Worm (Caenorhabditis elegans) whole organism, L3 larva: ENCODE measurements around the gene cest-32.

Source experiments
- R02D3.7 ChIP-seq: fragments of 150-350 bp; optimal IDR thresholded peaks from 2 replicates; lab custom pipeline; 2014; ENCODE audit warnings: missing biosample characterization, missing genetic modification characterization
- ZK546.5 ChIP-seq: sonication (generic microtip); optimal IDR thresholded peaks from 2 replicates; lab custom pipeline; 2017; ENCODE audit warnings: missing biosample characterization, missing genetic modification characterization
- aly-2 ChIP-seq: fragments of 150-350 bp; optimal IDR thresholded peaks from 2 replicates; lab custom pipeline; 2014; ENCODE audit warnings: missing biosample characterization, missing genetic modification characterization
- ama-1 ChIP-seq: fragments of 150-350 bp; optimal IDR thresholded peaks from 2 replicates; lab custom pipeline; 2018
- ceh-16 ChIP-seq: sonication (generic microtip); optimal IDR thresholded peaks from 2 replicates; lab custom pipeline; 2017; ENCODE audit warnings: missing biosample characterization, missing genetic modification characterization
- ceh-28 ChIP-seq: fragments of 150-350 bp; optimal IDR thresholded peaks from 2 replicates; lab custom pipeline; 2014; ENCODE audit warnings: missing biosample characterization, missing genetic modification reagents, missing genetic modification characterization
- ceh-82 ChIP-seq: fragments of 150-350 bp; optimal IDR thresholded peaks from 2 replicates; lab custom pipeline; 2014; ENCODE audit warnings: missing biosample characterization, missing genetic modification characterization
- daf-12 ChIP-seq: fragments of 150-350 bp; optimal IDR thresholded peaks from 2 replicates; lab custom pipeline; 2014; ENCODE audit warnings: missing biosample characterization, missing genetic modification reagents, missing genetic modification characterization
- egl-5 ChIP-seq: fragments of 150-350 bp; optimal IDR thresholded peaks from 2 replicates; lab custom pipeline; 2017; ENCODE audit warnings: missing biosample characterization, missing genetic modification reagents, missing genetic modification characterization, inconsistent platforms
- elt-1 ChIP-seq: fragments of 150-350 bp; optimal IDR thresholded peaks from 2 replicates; lab custom pipeline; 2014; ENCODE audit warnings: missing biosample characterization, missing genetic modification characterization
- elt-2 ChIP-seq: sonication (generic microtip); optimal IDR thresholded peaks from 2 replicates; lab custom pipeline; 2016; ENCODE audit warnings: missing genetic modification reagents, mild to moderate bottlenecking, missing genetic modification characterization, missing compliant biosample characterization
- elt-3 ChIP-seq, 3 experiments: fragments of 150-350 bp in 1 of 3; sonication (generic microtip) in 2 of 3; optimal IDR thresholded peaks; 2 replicates in 2 of 3; 4 replicates in 1 of 3; lab custom pipeline; 2014 to 2017; ENCODE audit warnings: missing biosample characterization in 3 of 3, missing genetic modification characterization in 3 of 3
- eor-1 ChIP-seq, 2 experiments: fragments of 150-350 bp; optimal IDR thresholded peaks; 2 replicates each; lab custom pipeline; 2014 to 2018; ENCODE audit warnings: missing biosample characterization in 2 of 2, missing genetic modification characterization in 2 of 2
- fkh-10 ChIP-seq: sonication (generic microtip); optimal IDR thresholded peaks from 2 replicates; lab custom pipeline; 2017; ENCODE audit warnings: missing biosample characterization, missing genetic modification reagents, missing genetic modification characterization
- fkh-2 ChIP-seq: fragments of 150-350 bp; optimal IDR thresholded peaks from 2 replicates; lab custom pipeline; 2014; ENCODE audit warnings: missing biosample characterization, missing genetic modification reagents, missing genetic modification characterization
- fos-1 ChIP-seq: fragments of 150-350 bp; optimal IDR thresholded peaks from 2 replicates; lab custom pipeline; 2014; ENCODE audit warnings: missing biosample characterization, missing genetic modification characterization
- hmg-11 ChIP-seq: sonication (generic microtip); optimal IDR thresholded peaks from 2 replicates; lab custom pipeline; 2016; ENCODE audit warnings: missing genetic modification characterization, missing compliant biosample characterization
- lin-39 ChIP-seq: fragments of 150-350 bp; optimal IDR thresholded peaks from 2 replicates; lab custom pipeline; 2018; ENCODE audit warnings: missing biosample characterization, missing genetic modification reagents, missing genetic modification characterization
- nfya-1 ChIP-seq: sonication (generic microtip); optimal IDR thresholded peaks from 2 replicates; lab custom pipeline; 2017; ENCODE audit warnings: missing genetic modification characterization, mild to moderate bottlenecking, missing compliant biosample characterization, antibody characterized with exemption, moderate library complexity; ENCODE audit not compliant: insufficient read depth
- nhr-11 ChIP-seq: fragments of 150-350 bp; optimal IDR thresholded peaks from 2 replicates; lab custom pipeline; 2014; ENCODE audit warnings: missing biosample characterization, missing genetic modification characterization
- nhr-12 ChIP-seq: fragments of 150-350 bp; optimal IDR thresholded peaks from 2 replicates; lab custom pipeline; 2014; ENCODE audit warnings: missing biosample characterization, missing genetic modification characterization
- nhr-23 ChIP-seq: fragments of 150-350 bp; optimal IDR thresholded peaks from 2 replicates; lab custom pipeline; 2014; ENCODE audit warnings: missing biosample characterization, missing genetic modification reagents, missing genetic modification characterization
- nhr-237 ChIP-seq: fragments of 150-350 bp; optimal IDR thresholded peaks from 2 replicates; lab custom pipeline; 2014; ENCODE audit warnings: missing biosample characterization, missing genetic modification characterization
- nhr-25 ChIP-seq: sonication (generic microtip); optimal IDR thresholded peaks from 2 replicates; lab custom pipeline; 2017; ENCODE audit warnings: missing biosample characterization, missing genetic modification characterization
- nhr-67 ChIP-seq: fragments of 150-350 bp; optimal IDR thresholded peaks from 2 replicates; lab custom pipeline; 2014; ENCODE audit warnings: missing biosample characterization, missing genetic modification characterization
- nhr-76 ChIP-seq: fragments of 150-350 bp; sonication (generic microtip); optimal IDR thresholded peaks from 5 replicates; lab custom pipeline; 2014; ENCODE audit warnings: missing biosample characterization, missing genetic modification characterization
- nhr-77 ChIP-seq: fragments of 150-350 bp; optimal IDR thresholded peaks from 2 replicates; lab custom pipeline; 2014; ENCODE audit warnings: missing biosample characterization, missing genetic modification characterization
- pha-4 ChIP-seq: fragments of 150-350 bp; optimal IDR thresholded peaks from 2 replicates; lab custom pipeline; 2014; ENCODE audit warnings: missing biosample characterization, missing genetic modification reagents, missing genetic modification characterization
- pqm-1 ChIP-seq: fragments of 150-350 bp; optimal IDR thresholded peaks from 2 replicates; lab custom pipeline; 2017; ENCODE audit warnings: missing biosample characterization, missing genetic modification characterization, inconsistent platforms
- sea-2 ChIP-seq: fragments of 150-350 bp; sonication (generic microtip); optimal IDR thresholded peaks from 4 replicates; lab custom pipeline; 2014; ENCODE audit warnings: missing biosample characterization, missing genetic modification reagents, missing genetic modification characterization
- tbx-2 ChIP-seq: sonication (generic microtip); optimal IDR thresholded peaks from 2 replicates; lab custom pipeline; 2016; ENCODE audit warnings: mild to moderate bottlenecking, missing genetic modification characterization, missing compliant biosample characterization
- unc-39 ChIP-seq: sonication (generic microtip); optimal IDR thresholded peaks from 4 replicates; lab custom pipeline; 2017; ENCODE audit warnings: missing biosample characterization, missing genetic modification characterization
- zag-1 ChIP-seq: fragments of 150-350 bp; optimal IDR thresholded peaks from 2 replicates; lab custom pipeline; 2014; ENCODE audit warnings: missing biosample characterization, missing genetic modification characterization
- ztf-11 ChIP-seq: fragments of 150-350 bp; optimal IDR thresholded peaks from 2 replicates; lab custom pipeline; 2014; ENCODE audit warnings: missing biosample characterization, missing genetic modification characterization
- ztf-4 ChIP-seq: fragments of 150-350 bp; optimal IDR thresholded peaks from 2 replicates; lab custom pipeline; 2014; ENCODE audit warnings: missing biosample characterization, missing genetic modification characterization

cest-32 gene

ce11 chrV:5204127-5204526 lies 29.6 kb downstream of the cest-32 start, which contains the start of gene ttc-37 (continued):
- TF ChIP-seq fos-1 (no peak), fkh-2 (tag; lab: Kevin White, UChicago) (no peak), ceh-16 (tag; lab: Kevin White, UChicago) (no peak)

ce11 chrV:5203643-5204042 lies 30.0 kb downstream of the cest-32 start:
- TF ChIP-seq pha-4 (tag; lab: Kevin White, UChicago) (no peak), nhr-237 (no peak), eor-1 (tag; optimal IDR thresholded peaks at IDR 0.05; lab: Kevin White, UChicago) (no peak), zag-1 (tag; lab: Kevin White, UChicago) (no peak)

DNA sequence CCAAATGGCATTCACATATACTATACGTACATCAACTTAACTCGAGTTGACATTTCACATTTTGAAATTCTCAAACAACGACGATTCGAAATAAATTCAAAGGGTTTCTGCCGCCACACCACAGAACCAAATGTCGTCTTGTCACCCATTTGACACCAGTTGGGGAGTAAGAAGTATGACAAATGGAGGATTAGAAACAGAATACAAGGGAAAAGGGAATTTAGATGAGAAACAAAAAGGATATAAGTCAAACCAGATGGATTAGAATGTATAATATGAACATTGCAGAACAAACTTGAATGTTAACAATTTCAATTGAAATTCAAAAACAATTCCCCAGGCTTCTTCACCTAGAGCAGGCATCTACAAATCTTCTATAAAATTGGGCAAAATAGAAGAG lies 32.0 kb downstream of the cest-32 start:
- TF ChIP-seq eor-1 (tag; optimal IDR thresholded peaks at IDR 0.05; lab: Kevin White, UChicago) (no peak), zag-1 (tag; lab: Kevin White, UChicago) (no peak), pqm-1 (tag; lab: Kevin White, UChicago) (no peak), ztf-11 (no peak), ceh-28 (tag; lab: Kevin White, UChicago) (no peak), fkh-2 (tag; lab: Kevin White, UChicago) (no peak), nhr-12 (tag; lab: Kevin White, UChicago) (no peak), nhr-11 (no peak)

DNA sequence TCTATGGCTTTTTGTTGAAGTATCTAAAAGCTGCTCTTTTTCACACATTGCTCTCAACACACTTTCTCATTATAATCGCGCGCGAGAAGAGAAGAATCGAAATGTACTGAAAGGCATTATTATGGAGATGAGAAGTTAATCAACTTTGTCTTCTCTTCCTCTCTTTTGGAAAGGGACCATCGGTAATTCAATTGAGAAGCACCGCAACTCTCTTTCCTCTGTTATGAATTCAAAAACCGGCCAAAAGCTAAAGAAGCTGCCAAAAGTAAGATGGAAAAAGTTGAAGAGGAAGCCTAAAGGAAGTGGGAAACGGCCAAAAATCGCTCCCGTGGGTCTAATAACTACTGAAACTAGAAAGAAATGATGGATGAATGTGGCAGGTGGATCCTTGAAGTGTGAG lies 33.5 kb downstream of the cest-32 start:
- TF ChIP-seq fkh-10 (GFP tag; lab: Kevin White, UChicago) (peak; percentile 68), fkh-2 (tag; lab: Kevin White, UChicago) (no peak)

DNA sequence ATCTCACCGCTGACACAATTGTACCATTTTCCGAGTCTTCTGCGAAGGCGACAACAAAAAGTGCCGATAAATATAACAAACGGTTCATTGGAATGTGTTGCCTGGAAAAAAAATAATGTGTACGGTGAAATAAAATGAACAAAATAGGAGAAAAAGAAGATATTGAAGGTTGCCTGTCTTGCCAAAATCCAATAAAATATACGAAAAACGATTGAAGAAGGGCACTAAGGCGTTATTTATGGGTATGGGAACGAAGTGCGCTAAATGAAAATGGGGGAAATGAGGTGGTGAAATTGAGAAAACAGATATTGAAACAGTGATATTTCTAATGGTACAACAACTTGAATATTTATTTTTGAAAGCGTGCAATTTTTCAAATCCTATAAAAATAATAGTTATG lies 35.5 kb downstream of the cest-32 start, which contains the start of gene Y47A7.2:
Gene Y47A7.2, minus strand, starts transcription at position 101 of the 400 bp plus-strand sequence.
- TF ChIP-seq ama-1 (lab: Kevin White, UChicago) (no peak), unc-39 (no peak), zag-1 (tag; lab: Kevin White, UChicago) (no peak), nhr-25 (tag; lab: Kevin White, UChicago) (no peak), nhr-23 (tag; lab: Kevin White, UChicago) (no peak), daf-12 (tag; lab: Kevin White, UChicago) (no peak), elt-1 (tag; lab: Kevin White, UChicago) (no peak), lin-39 (tag; lab: Kevin White, UChicago) (no peak), nhr-67 (tag; lab: Kevin White, UChicago) (no peak), aly-2 (tag; lab: Kevin White, UChicago) (no peak), tbx-2 (tag; lab: Kevin White, UChicago) (no peak), fos-1 (no peak), elt-2 (no peak), nhr-77 (no peak), pha-4 (tag; lab: Kevin White, UChicago) (no peak), ZK546.5 (tag; lab: Kevin White, UChicago) (no peak), nfya-1 (no peak), fkh-10 (GFP tag; lab: Kevin White, UChicago) (no peak)

ce11 chrV:5194508-5194907 lies 39.2 kb downstream of the cest-32 start, which contains the start of gene abu-8:
abu-8 (minus strand) TSS chrV:5194608.
- TF ChIP-seq ceh-82 (tag; lab: Kevin White, UChicago), result no peak
- no peak for TF ChIP-seq ama-1 (lab: Kevin White, UChicago)
- no peak for TF ChIP-seq hmg-11 (tag; lab: Kevin White, UChicago)
- TF ChIP-seq nhr-11, result no peak
- no peak for TF ChIP-seq unc-39
- no peak for TF ChIP-seq ztf-4 (tag; lab: Kevin White, UChicago)
- no peak for TF ChIP-seq zag-1 (tag; lab: Kevin White, UChicago)
- TF ChIP-seq lin-39 (tag; lab: Kevin White, UChicago), result no peak
- TF ChIP-seq nhr-77, result no peak
- TF ChIP-seq elt-3 (tag; optimal IDR thresholded peaks at IDR 0.05; lab: Kevin White, UChicago), result no peak
- TF ChIP-seq nhr-76, result no peak
- TF ChIP-seq ZK546.5 (tag; lab: Kevin White, UChicago), result no peak
- no peak for TF ChIP-seq egl-5 (tag; lab: Kevin White, UChicago)
- TF ChIP-seq sea-2 (GFP tag; lab: Kevin White, UChicago), result no peak
- TF ChIP-seq ztf-11, result no peak
- TF ChIP-seq nhr-23 (tag; lab: Kevin White, UChicago), result no peak
- TF ChIP-seq R02D3.7 (tag; lab: Kevin White, UChicago), result no peak
- no peak for TF ChIP-seq eor-1 (tag; optimal IDR thresholded peaks at IDR 0.05; lab: Kevin White, UChicago)
